Fruit fly (Drosophila melanogaster): Measurements from ENCODE around the gene CG4998.

dm6 chr3L:16349686-16350085, 10.9 kb downstream of the CG4998 start:
- TF ChIP-seq CTCF (optimal IDR thresholded peaks at IDR 0.05), result no peak
- no peak for TF ChIP-seq CG8478 (optimal IDR thresholded peaks at IDR 0.05)

All from S2 (cell line).